Worm (Caenorhabditis elegans) whole organism, L4 larva: ENCODE measurements around the gene gly-14.
"Not testable (repeated sequence)": the region's sequence is repeated elsewhere in the genome, so short reads cannot be mapped to it uniquely, and the experiment has no call there.

ENCODE experiments used
- ceh-20 ChIP-seq: fragments of 200-800 bp; sonication (Bioruptor generic); IDR thresholded peaks from 2 replicates; pipeline ENCODE4 v1.3.6; 2022; ENCODE audit warnings: missing genetic modification reagents, missing genetic modification characterization, missing compliant biosample characterization
- ceh-28 ChIP-seq: fragments of 150-350 bp; optimal IDR thresholded peaks from 2 replicates; lab custom pipeline; 2014; ENCODE audit warnings: missing biosample characterization, missing genetic modification reagents, missing genetic modification characterization
- ceh-82 ChIP-seq: sonication (generic microtip); optimal IDR thresholded peaks from 2 replicates; lab custom pipeline; 2017; ENCODE audit warnings: missing biosample characterization, missing genetic modification characterization
- dmd-6 ChIP-seq: fragments of 200-800 bp; sonication (Bioruptor generic); IDR thresholded peaks from 2 replicates; pipeline ENCODE4 v1.3.6; 2022; ENCODE audit warnings: missing genetic modification reagents, missing genetic modification characterization, missing compliant biosample characterization
- dmd-8 ChIP-seq: fragments of 200-800 bp; sonication (Bioruptor generic); IDR thresholded peaks from 2 replicates; pipeline ENCODE4 v1.3.6; 2022; ENCODE audit warnings: missing genetic modification characterization, missing compliant biosample characterization
- duxl-1 ChIP-seq: sonication (generic microtip); optimal IDR thresholded peaks from 2 replicates; lab custom pipeline; 2016; ENCODE audit warnings: mild to moderate bottlenecking, missing genetic modification characterization, moderate library complexity, missing compliant biosample characterization; ENCODE audit not compliant: poor library complexity
- fos-1 ChIP-seq: fragments of 150-350 bp; optimal IDR thresholded peaks from 2 replicates; lab custom pipeline; 2014; ENCODE audit warnings: missing biosample characterization, missing genetic modification characterization
- lin-29 ChIP-seq: fragments of 200-800 bp; sonication (Bioruptor generic); IDR thresholded peaks from 2 replicates; pipeline ENCODE4 v1.3.6; 2022; ENCODE audit warnings: missing genetic modification reagents, missing genetic modification characterization, missing compliant biosample characterization
- nhr-11 ChIP-seq: fragments of 150-350 bp; optimal IDR thresholded peaks from 2 replicates; lab custom pipeline; 2014; ENCODE audit warnings: missing biosample characterization, missing genetic modification characterization
- nhr-237 ChIP-seq: sonication (generic microtip); optimal IDR thresholded peaks from 2 replicates; lab custom pipeline; 2017; ENCODE audit warnings: missing biosample characterization, missing genetic modification characterization
- php-3 ChIP-seq: fragments of 200-800 bp; sonication (Bioruptor generic); IDR thresholded peaks from 2 replicates; pipeline ENCODE4 v1.3.6; 2022; ENCODE audit warnings: missing genetic modification reagents, missing genetic modification characterization, missing compliant biosample characterization
- unc-39 ChIP-seq: sonication (generic microtip); optimal IDR thresholded peaks from 2 replicates; lab custom pipeline; 2017; ENCODE audit warnings: missing biosample characterization, missing genetic modification characterization
- zag-1 ChIP-seq: fragments of 150-350 bp; optimal IDR thresholded peaks from 2 replicates; lab custom pipeline; 2014; ENCODE audit warnings: missing biosample characterization, missing genetic modification characterization

DNA sequence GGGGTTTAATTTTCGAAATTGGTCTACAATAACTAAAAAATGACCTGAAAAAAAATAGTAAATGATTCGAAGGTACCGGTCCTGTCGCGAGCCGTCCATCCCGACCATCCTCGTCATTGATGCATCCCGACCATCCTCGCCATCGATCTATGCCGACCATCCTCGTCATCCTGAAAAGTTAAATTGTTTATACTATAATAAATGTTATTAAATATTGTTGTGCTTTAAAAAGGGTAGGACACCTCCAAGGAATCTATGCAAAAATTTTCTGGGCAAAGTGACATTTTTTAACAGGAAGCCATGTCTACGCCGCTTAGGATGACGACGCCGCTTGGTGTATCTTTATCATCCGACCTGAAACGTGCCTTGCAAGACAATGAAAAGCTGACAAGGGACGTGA is 39.0 kb downstream of the gly-14 start, which contains the start of gene C34C12.1:
- TF ChIP-seq ceh-20 (GFP tag; lab: Robert Waterston, UW); unc-39; duxl-1 (tag; lab: Kevin White, UChicago); php-3 (GFP tag; lab: Robert Waterston, UW); lin-29 (GFP tag; lab: Robert Waterston, UW); nhr-237 (tag; lab: Kevin White, UChicago); nhr-11 (tag; lab: Kevin White, UChicago); dmd-6; fos-1; ceh-82 (tag; lab: Kevin White, UChicago); dmd-8; ceh-28 (tag; lab: Kevin White, UChicago); zag-1 (tag; lab: Kevin White, UChicago): not testable (repeated sequence)
